Worm (Caenorhabditis elegans): ENCODE data around the gene cdkl-1.

DNA sequence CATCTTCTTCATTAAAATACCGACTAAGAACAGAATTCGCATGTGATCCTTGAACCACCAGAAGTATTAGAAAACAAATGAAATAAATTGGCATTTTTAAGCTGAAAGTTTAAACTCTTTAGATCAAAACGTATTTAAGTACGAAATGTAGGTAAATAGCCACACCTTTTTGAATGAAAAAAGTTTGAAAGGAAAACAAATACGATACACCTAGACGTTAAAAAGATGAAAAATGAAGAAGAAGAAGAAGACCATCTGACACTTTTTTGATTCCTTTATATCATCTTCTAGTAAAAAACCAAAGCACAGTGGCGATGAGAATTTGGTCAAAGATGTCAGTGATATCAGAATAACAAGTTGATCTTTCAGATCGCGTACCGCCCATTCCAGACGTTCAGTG lies 2.8 kb upstream of the cdkl-1 start, which contains the start of gene Y42A5A.3:
- no peak for TF ChIP-seq nhr-12 (tag; optimal IDR thresholded peaks at IDR 0.05)
- no peak for TF ChIP-seq ZK546.5 (tag; optimal IDR thresholded peaks at IDR 0.05)
- TF ChIP-seq unc-62 (GFP tag; optimal IDR thresholded peaks at IDR 0.05): no peak
- TF ChIP-seq snpc-4 (tag; optimal IDR thresholded peaks at IDR 0.05): no peak
